Worm (Caenorhabditis elegans): Measurements from ENCODE around the gene B0035.13.
A peak's percentile ranks its signal among the peaks of the same experiment; 100 is the strongest.

B0035.13 gene

ce11 chrIV:11323666-11324065 is 17.1 kb upstream of the B0035.13 start (continued):
- no peak for TF ChIP-seq F23B12.7 (tag; optimal IDR thresholded peaks at IDR 0.05; ENCODE audit: insufficient read depth)
- TF ChIP-seq F33H1.4 (GFP tag; IDR thresholded peaks at IDR 0.05), result peak; percentile 37; the same call in 1 of the 2 replicates
- no peak for TF ChIP-seq rec-8 (tag; optimal IDR thresholded peaks at IDR 0.05)

- TF ChIP-seq F49E8.2 (tag; optimal IDR thresholded peaks at IDR 0.05; ENCODE audit: insufficient read depth) (peak; percentile 7), tbx-9 (tag; optimal IDR thresholded peaks at IDR 0.05; ENCODE audit: borderline replicate concordance) (no peak), egl-44 (GFP tag; IDR thresholded peaks at IDR 0.05) (no peak), F37B4.10 (GFP tag; IDR thresholded peaks at IDR 0.05) (no peak), repo-1 (tag; optimal IDR thresholded peaks at IDR 0.05) (no peak), dpl-1 (GFP tag; optimal IDR thresholded peaks at IDR 0.05) (no peak), dox-1 (GFP tag; IDR thresholded peaks at IDR 0.05) (no peak), B0261.1 (tag; optimal IDR thresholded peaks at IDR 0.05) (no peak)
These were observed 14.0 kb upstream of the B0035.13 start, which contains the start of gene edg-1 for ce11 chrIV:11320500-11320899. TSS of gene edg-1 (plus strand) at chrIV:11320800.

ce11 chrIV:11319884-11320362 is 13.4 kb upstream of the B0035.13 start, which contains the start of gene B0035.18:
TSS of gene B0035.18 (plus strand) at chrIV:11320312.
- TF ChIP-seq attf-6 (GFP tag; IDR thresholded peaks at IDR 0.05) (no peak), pha-4 (tag; optimal IDR thresholded peaks at IDR 0.05) (no peak), hmg-1.2 (GFP tag; IDR thresholded peaks at IDR 0.05) (peak; percentile 11; the same call in 1 of the 2 replicates), madf-3 (GFP tag; IDR thresholded peaks at IDR 0.05) (peak; percentile 91), F52B5.7 (tag; optimal IDR thresholded peaks at IDR 0.05) (no peak), D2030.7 (GFP tag; IDR thresholded peaks at IDR 0.05) (peak; percentile 30; the same call in 1 of the 2 replicates), lsl-1 (GFP tag; optimal IDR thresholded peaks at IDR 0.05) (peak; percentile 89), snpc-3.4 (tag; optimal IDR thresholded peaks at IDR 0.05) (peak; percentile 53), cebp-2 (GFP tag; IDR thresholded peaks at IDR 0.05) (no peak), snpc-1.3 (tag; optimal IDR thresholded peaks at IDR 0.05; ENCODE audit: insufficient read depth) (peak; percentile 9)

ce11 chrIV:11317119-11317518 is 10.6 kb upstream of the B0035.13 start, which contains the start of gene gspd-1:
TSS of gene gspd-1 (plus strand) at chrIV:11317419.
- TF ChIP-seq madf-8 (GFP tag; conservative IDR thresholded peaks at IDR 0.05) (no peak), Y53F4B.3 (GFP tag; IDR thresholded peaks at IDR 0.05) (no peak), tbp1 (GFP tag; optimal IDR thresholded peaks at IDR 0.05) (no peak), lag-1 (GFP tag; IDR thresholded peaks at IDR 0.05) (no peak), madf-3 (GFP tag; IDR thresholded peaks at IDR 0.05) (no peak), bed-1 (GFP tag; IDR thresholded peaks at IDR 0.05) (no peak), F10E7.11 (tag; optimal IDR thresholded peaks at IDR 0.05) (no peak), lsy-27 (tag; optimal IDR thresholded peaks at IDR 0.05; ENCODE audit: borderline replicate concordance, insufficient read depth) (no peak), hlh-12 (tag; optimal IDR thresholded peaks at IDR 0.05) (no peak), let-607 (tag; optimal IDR thresholded peaks at IDR 0.05) (no peak), tbx-9 (tag; optimal IDR thresholded peaks at IDR 0.05; ENCODE audit: borderline replicate concordance) (no peak), B0336.3 (GFP tag; IDR thresholded peaks at IDR 0.05) (no peak)

- TF ChIP-seq zfh-2 (GFP tag; conservative IDR thresholded peaks at IDR 0.05) (no peak), lin-35 (GFP tag; optimal IDR thresholded peaks at IDR 0.05) (no peak), dox-1 (GFP tag; IDR thresholded peaks at IDR 0.05) (no peak), attf-6 (GFP tag; IDR thresholded peaks at IDR 0.05) (no peak), hlh-12 (tag; optimal IDR thresholded peaks at IDR 0.05) (no peak), F39B2.1 (GFP tag; IDR thresholded peaks at IDR 0.05) (no peak)
These were observed 10.1 kb upstream of the B0035.13 start for ce11 chrIV:11316640-11317039.
